Worm (Caenorhabditis elegans) whole organism, mixed stage, embryonic: ENCODE results near the gene T09A5.5.

Experiments used
- M03D4.4 ChIP-seq: sonication (generic microtip); optimal IDR thresholded peaks from 2 replicates; lab custom pipeline; 2017; ENCODE audit warnings: mild to moderate bottlenecking, missing genetic modification characterization, missing compliant biosample characterization
- blmp-1 ChIP-seq: fragments of 150-350 bp; optimal IDR thresholded peaks from 2 replicates; lab custom pipeline; 2014; ENCODE audit warnings: missing biosample characterization, missing genetic modification characterization
- ceh-39 ChIP-seq: fragments of 150-350 bp; optimal IDR thresholded peaks from 2 replicates; lab custom pipeline; 2014; ENCODE audit warnings: missing biosample characterization, missing genetic modification characterization
- ceh-43 ChIP-seq: fragments of 200-800 bp; sonication (Bioruptor generic); optimal IDR thresholded peaks from 2 replicates; lab custom pipeline; 2018; ENCODE audit warnings: mild to moderate bottlenecking, missing genetic modification characterization, moderate library complexity, missing compliant biosample characterization
- ces-1 ChIP-seq: fragments of 150-350 bp; optimal IDR thresholded peaks from 2 replicates; lab custom pipeline; 2014; ENCODE audit warnings: missing biosample characterization, missing genetic modification reagents, missing genetic modification characterization
- cnd-1 ChIP-seq: fragments of 200-800 bp; sonication (Bioruptor generic); optimal IDR thresholded peaks from 2 replicates; lab custom pipeline; 2018; ENCODE audit warnings: mild to moderate bottlenecking, missing genetic modification characterization, missing compliant biosample characterization
- drap-1 ChIP-seq: fragments of 200-800 bp; sonication (Bioruptor generic); optimal IDR thresholded peaks from 3 replicates; lab custom pipeline; 2018; ENCODE audit warnings: mild to moderate bottlenecking, missing genetic modification characterization, missing compliant biosample characterization
- elt-1 ChIP-seq: sonication (generic microtip); optimal IDR thresholded peaks from 2 replicates; lab custom pipeline; 2017; ENCODE audit warnings: missing genetic modification characterization, mild to moderate bottlenecking, missing compliant biosample characterization, antibody characterized with exemption, moderate library complexity, borderline replicate concordance; ENCODE audit not compliant: insufficient read depth
- elt-3 ChIP-seq: fragments of 150-350 bp; optimal IDR thresholded peaks from 2 replicates; lab custom pipeline; 2014; ENCODE audit warnings: missing biosample characterization, missing genetic modification characterization
- ham-2 ChIP-seq: fragments of 200-800 bp; sonication (Bioruptor generic); optimal IDR thresholded peaks from 2 replicates; lab custom pipeline; 2018; ENCODE audit warnings: mild to moderate bottlenecking, missing genetic modification characterization, missing compliant biosample characterization
- lin-13 ChIP-seq: fragments of 150-350 bp; optimal IDR thresholded peaks from 2 replicates; lab custom pipeline; 2014; ENCODE audit warnings: missing biosample characterization, missing genetic modification characterization
- lin-32 ChIP-seq: fragments of 200-800 bp; sonication (Bioruptor generic); optimal IDR thresholded peaks from 2 replicates; lab custom pipeline; 2018; ENCODE audit warnings: mild to moderate bottlenecking, missing genetic modification characterization, missing compliant biosample characterization
- mab-5 ChIP-seq: fragments of 150-350 bp; optimal IDR thresholded peaks from 2 replicates; lab custom pipeline; 2014; ENCODE audit warnings: missing biosample characterization, missing genetic modification characterization
- mls-2 ChIP-seq: sonication (generic microtip); optimal IDR thresholded peaks from 2 replicates; lab custom pipeline; 2016; ENCODE audit warnings: mild to moderate bottlenecking, missing genetic modification characterization, moderate library complexity, missing compliant biosample characterization
- nhr-12 ChIP-seq: fragments of 150-350 bp; optimal IDR thresholded peaks from 2 replicates; lab custom pipeline; 2014; ENCODE audit warnings: missing biosample characterization, missing genetic modification characterization
- nhr-2 ChIP-seq: fragments of 150-350 bp; optimal IDR thresholded peaks from 2 replicates; lab custom pipeline; 2014; ENCODE audit warnings: missing biosample characterization, missing genetic modification characterization
- nhr-237 ChIP-seq: fragments of 150-350 bp; optimal IDR thresholded peaks from 2 replicates; lab custom pipeline; 2014; ENCODE audit warnings: missing biosample characterization, missing genetic modification characterization
- nhr-76 ChIP-seq: sonication (generic microtip); optimal IDR thresholded peaks from 2 replicates; lab custom pipeline; 2017; ENCODE audit warnings: missing biosample characterization, missing genetic modification characterization
- pha-4 ChIP-seq: fragments of 150-350 bp; optimal IDR thresholded peaks from 2 replicates; lab custom pipeline; 2018; ENCODE audit warnings: missing biosample characterization, missing genetic modification reagents, missing genetic modification characterization
- sem-2 ChIP-seq: fragments of 200-800 bp; sonication (Bioruptor generic); optimal IDR thresholded peaks from 2 replicates; lab custom pipeline; 2018; ENCODE audit warnings: mild to moderate bottlenecking, missing genetic modification characterization, missing compliant biosample characterization
- unc-120 ChIP-seq: sonication (generic microtip); optimal IDR thresholded peaks from 2 replicates; lab custom pipeline; 2017; ENCODE audit warnings: missing genetic modification characterization, missing compliant biosample characterization; ENCODE audit not compliant: poor library complexity, severe bottlenecking
- unc-39 ChIP-seq: fragments of 150-350 bp; optimal IDR thresholded peaks from 2 replicates; lab custom pipeline; 2014; ENCODE audit warnings: missing biosample characterization, missing genetic modification characterization
- unc-62 ChIP-seq: fragments of 150-350 bp; optimal IDR thresholded peaks from 2 replicates; lab custom pipeline; 2014; ENCODE audit warnings: missing biosample characterization, missing genetic modification reagents, missing genetic modification characterization
- zip-8 ChIP-seq: fragments of 150-350 bp; optimal IDR thresholded peaks from 2 replicates; lab custom pipeline; 2014; ENCODE audit warnings: missing biosample characterization, missing genetic modification characterization
- ztf-11 ChIP-seq: fragments of 150-350 bp; optimal IDR thresholded peaks from 2 replicates; lab custom pipeline; 2014; ENCODE audit warnings: missing biosample characterization, missing genetic modification characterization

Gene T09A5.5

DNA sequence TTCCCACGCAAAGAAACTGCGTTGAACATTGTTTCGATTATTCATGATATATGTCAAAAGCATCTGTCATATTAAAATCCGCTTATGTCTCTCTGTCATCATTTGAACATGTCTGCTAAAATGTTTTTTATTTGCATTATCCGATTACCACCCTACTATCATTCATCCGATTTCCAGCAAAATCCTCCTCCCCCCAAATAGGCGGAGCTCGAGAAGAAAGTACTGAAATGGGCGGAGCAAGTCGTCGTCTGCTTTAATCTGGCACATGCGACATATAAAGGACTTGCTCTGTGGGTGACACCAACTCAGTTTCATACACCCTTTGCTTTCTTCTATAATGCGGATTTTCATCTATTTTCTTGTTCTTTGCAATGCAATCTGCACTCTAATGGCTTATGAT is 21.5 kb downstream of the T09A5.5 start, which contains the start of gene T09A5.14:
T09A5.14 (plus strand) TSS at position 301 of the 400 bp plus-strand sequence.
- TF ChIP-seq unc-62 (GFP tag; lab: Kevin White, UChicago) = no peak
- no peak for TF ChIP-seq zip-8 (tag; lab: Kevin White, UChicago)
- no peak for TF ChIP-seq sem-2 (GFP tag; lab: Kevin White, UChicago)
- TF ChIP-seq unc-39 (tag; lab: Kevin White, UChicago) = no peak
- TF ChIP-seq unc-120 = no peak

DNA sequence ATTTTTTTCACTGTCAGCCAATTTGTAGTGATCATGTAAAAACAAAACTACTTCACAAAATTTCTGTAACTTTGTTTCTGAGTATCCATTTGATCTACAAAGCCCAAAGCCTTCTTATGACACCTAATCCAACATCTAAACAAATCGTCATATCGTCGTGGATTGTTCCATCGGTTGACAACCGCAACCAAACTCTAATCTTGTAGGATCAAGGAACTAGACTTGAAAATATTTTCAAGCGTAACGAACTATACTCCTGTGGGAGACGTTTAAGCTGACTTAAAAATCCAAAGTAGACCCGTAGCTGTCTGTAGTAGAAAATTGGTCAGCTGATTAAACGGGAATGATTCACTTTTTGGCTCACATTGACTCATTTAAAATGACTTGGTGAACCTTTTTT is 24.0 kb downstream of the T09A5.5 start:
- TF ChIP-seq ceh-43 (GFP tag; lab: Kevin White, UChicago) (no peak), mab-5 (tag; lab: Kevin White, UChicago) (no peak), lin-13 (tag; lab: Kevin White, UChicago) (no peak), pha-4 (tag; lab: Kevin White, UChicago) (no peak), ztf-11 (tag; lab: Kevin White, UChicago) (no peak), M03D4.4 (no peak), nhr-237 (tag; lab: Kevin White, UChicago) (no peak), elt-3 (tag; lab: Kevin White, UChicago) (no peak), blmp-1 (no peak), ceh-39 (no peak), drap-1 (no peak), zip-8 (tag; lab: Kevin White, UChicago) (no peak), ces-1 (GFP tag; lab: Kevin White, UChicago) (no peak), mls-2 (no peak), ham-2 (GFP tag; lab: Kevin White, UChicago) (no peak)

DNA sequence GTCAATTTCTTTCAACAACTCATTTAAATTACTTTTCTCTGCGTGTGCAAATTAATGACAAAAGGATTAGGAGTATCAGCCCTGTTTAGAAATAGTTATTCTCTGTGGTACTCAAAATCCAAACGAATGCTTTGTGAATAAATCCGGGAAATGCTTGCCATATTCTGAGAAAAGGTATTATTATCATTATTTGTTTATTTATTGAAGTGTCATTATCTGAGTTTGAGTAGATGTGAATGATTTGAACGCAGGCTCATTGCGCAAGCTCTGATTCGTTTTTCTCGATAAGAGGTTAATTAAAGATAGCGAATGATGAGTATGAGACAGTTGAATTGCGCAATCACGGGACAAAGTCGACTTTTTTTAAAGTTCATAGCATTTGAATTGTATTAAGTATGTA is 25.7 kb downstream of the T09A5.5 start:
- TF ChIP-seq zip-8 (tag; lab: Kevin White, UChicago) (peak; percentile 87), pha-4 (tag; lab: Kevin White, UChicago) (no peak), blmp-1 (no peak)

DNA sequence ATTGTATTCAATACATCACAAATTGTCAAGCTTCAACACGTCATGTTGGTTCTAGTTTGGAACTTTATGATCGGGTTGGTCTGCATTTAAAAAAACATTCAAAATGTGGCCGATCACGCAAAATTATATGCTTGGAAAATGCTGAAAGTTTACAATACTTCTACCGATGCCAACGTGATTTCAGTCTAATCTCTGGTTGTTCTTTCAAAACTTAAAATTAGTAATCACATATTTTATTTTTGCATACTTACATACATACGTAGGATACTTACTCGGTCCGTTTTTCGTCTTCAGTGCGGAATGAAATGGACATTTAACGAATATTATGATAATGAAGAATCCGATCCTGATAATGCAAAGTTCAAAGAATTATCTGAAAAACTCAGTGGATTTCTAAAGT is 28.5 kb downstream of the T09A5.5 start, which contains the start of gene srw-62:
srw-62 (plus strand) TSS at position 301 of the 400 bp plus-strand sequence.
- TF ChIP-seq ztf-11 (tag; lab: Kevin White, UChicago) = no peak

DNA sequence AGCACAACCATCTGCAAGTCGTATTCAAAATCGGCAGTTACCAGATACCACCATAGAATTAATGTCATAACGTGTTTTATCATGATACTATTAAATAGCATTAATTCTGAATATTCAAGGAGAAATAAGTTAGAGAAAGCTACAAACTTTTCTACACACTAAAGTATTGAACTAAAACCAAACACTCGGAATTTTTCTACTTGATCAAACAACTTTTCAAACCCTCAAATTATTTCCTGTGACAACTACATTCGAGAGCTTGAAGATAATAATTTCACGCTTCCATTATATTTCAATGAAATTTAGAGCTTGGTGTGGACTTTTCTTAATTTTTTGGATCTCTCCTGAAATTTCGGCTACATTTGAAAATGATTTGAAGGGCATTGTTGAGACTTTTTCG is 31.1 kb downstream of the T09A5.5 start, which contains the start of gene irld-47:
irld-47 (minus strand) TSS at position 101 of the 400 bp plus-strand sequence.
- no peak for TF ChIP-seq lin-13 (tag; lab: Kevin White, UChicago)
- TF ChIP-seq elt-3 (tag; lab: Kevin White, UChicago) = no peak

DNA sequence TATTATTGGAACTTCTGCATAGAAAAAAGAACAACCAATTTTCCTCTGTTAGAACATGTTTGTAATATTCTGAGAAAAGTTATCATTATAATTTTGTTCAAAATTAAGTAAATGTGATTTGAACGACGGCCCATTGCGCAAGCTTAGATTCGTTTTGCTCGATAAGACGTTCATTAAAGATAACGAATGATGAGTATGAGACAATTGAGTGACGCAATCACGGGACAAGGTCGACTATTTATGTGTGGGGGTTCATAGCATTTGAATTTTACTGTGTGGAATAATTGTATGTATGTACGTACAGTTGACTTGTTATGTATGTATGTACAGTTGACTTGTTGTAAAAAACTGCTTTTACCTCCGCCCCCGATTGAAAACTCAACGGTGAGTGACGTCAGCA is 34.2 kb downstream of the T09A5.5 start:
- TF ChIP-seq nhr-237 (tag; lab: Kevin White, UChicago) (no peak), elt-3 (tag; lab: Kevin White, UChicago) (no peak), nhr-2 (tag; lab: Kevin White, UChicago) (peak; percentile 39), zip-8 (tag; lab: Kevin White, UChicago) (peak; percentile 82), elt-1 (tag; lab: Kevin White, UChicago) (peak; percentile 79), unc-62 (GFP tag; lab: Kevin White, UChicago) (peak; percentile 40)

DNA sequence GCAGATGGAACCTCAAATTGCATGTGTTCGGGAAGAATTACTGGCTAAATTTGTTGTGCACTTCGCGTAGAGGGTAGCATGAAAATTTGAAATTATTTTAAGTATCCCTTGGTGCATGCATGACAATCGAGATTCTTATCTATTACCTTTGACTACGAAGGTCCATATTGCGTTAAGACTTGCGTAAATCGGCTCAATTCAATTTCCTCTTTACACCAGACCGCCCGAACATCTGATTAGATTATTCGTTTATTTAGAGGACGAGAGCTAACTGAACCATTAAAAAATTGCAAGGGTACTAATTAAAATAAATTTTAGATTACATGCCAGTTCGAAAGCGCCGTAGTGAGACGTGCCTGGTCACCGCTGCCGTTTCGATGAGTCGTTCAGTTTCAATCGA is 36.0 kb downstream of the T09A5.5 start:
- TF ChIP-seq ces-1 (GFP tag; lab: Kevin White, UChicago) (peak; percentile 87), nhr-76 (tag; lab: Kevin White, UChicago) (no peak), mab-5 (tag; lab: Kevin White, UChicago) (no peak), mls-2 (no peak), sem-2 (GFP tag; lab: Kevin White, UChicago) (no peak), nhr-2 (tag; lab: Kevin White, UChicago) (peak; percentile 36), lin-32 (GFP tag; lab: Kevin White, UChicago) (no peak), cnd-1 (tag; lab: Kevin White, UChicago) (peak; percentile 9), nhr-12 (tag; lab: Kevin White, UChicago) (no peak), drap-1 (no peak), ham-2 (GFP tag; lab: Kevin White, UChicago) (no peak), unc-62 (GFP tag; lab: Kevin White, UChicago) (no peak), ceh-39 (no peak)
